Worm (Caenorhabditis elegans): ENCODE results near the gene clik-1.

DNA sequence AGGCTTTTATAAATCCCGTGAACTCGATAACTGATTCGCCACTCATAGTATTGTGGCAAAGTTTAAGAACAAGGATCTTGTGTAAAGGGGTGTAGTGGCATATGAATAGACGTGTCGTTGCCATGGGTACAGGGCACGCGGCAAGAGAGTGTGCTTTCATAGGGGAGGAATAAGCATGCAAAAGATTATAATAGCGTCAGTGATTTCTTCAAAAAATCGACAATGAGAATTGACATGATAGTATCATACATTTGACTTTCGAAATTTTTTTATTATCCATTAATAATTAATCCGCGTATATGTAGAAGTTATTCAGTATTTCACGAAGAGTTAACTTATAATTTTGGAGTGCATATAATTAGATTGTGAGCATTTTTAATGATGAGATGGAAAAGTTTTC is 3.6 kb downstream of the clik-1 start, which contains the start of gene bbs-8:
- TF ChIP-seq unc-62 (GFP tag; optimal IDR thresholded peaks at IDR 0.05): no peak
- no peak for TF ChIP-seq fos-1 (tag; optimal IDR thresholded peaks at IDR 0.05)
- no peak for TF ChIP-seq sma-9 (GFP tag; optimal IDR thresholded peaks at IDR 0.05)
- TF ChIP-seq sma-9 (tag; optimal IDR thresholded peaks at IDR 0.05): no peak
- TF ChIP-seq lin-13 (GFP tag; optimal IDR thresholded peaks at IDR 0.05): no peak
- TF ChIP-seq egl-27 (tag; optimal IDR thresholded peaks at IDR 0.05): no peak
- no peak for TF ChIP-seq nhr-23 (tag; optimal IDR thresholded peaks at IDR 0.05)
- no peak for TF ChIP-seq ZK546.5 (tag; optimal IDR thresholded peaks at IDR 0.05)
- TF ChIP-seq lin-39 (tag; optimal IDR thresholded peaks at IDR 0.05): no peak
- no peak for TF ChIP-seq dmd-4 (tag; optimal IDR thresholded peaks at IDR 0.05)
- no peak for TF ChIP-seq ztf-4 (tag; optimal IDR thresholded peaks at IDR 0.05)
- no peak for TF ChIP-seq snpc-4 (tag; optimal IDR thresholded peaks at IDR 0.05)
- no peak for TF ChIP-seq ztf-11 (tag; optimal IDR thresholded peaks at IDR 0.05)
- no peak for TF ChIP-seq unc-39 (tag; optimal IDR thresholded peaks at IDR 0.05)

Data from whole organism, L2 larva.